Worm (Caenorhabditis elegans): ENCODE measurements around the gene uig-1.
A peak's percentile ranks its signal among the peaks of the same experiment; 100 is the strongest.
"Not testable (repeated sequence)": the region's sequence is repeated elsewhere in the genome, so short reads cannot be mapped to it uniquely, and the experiment has no call there.

DNA sequence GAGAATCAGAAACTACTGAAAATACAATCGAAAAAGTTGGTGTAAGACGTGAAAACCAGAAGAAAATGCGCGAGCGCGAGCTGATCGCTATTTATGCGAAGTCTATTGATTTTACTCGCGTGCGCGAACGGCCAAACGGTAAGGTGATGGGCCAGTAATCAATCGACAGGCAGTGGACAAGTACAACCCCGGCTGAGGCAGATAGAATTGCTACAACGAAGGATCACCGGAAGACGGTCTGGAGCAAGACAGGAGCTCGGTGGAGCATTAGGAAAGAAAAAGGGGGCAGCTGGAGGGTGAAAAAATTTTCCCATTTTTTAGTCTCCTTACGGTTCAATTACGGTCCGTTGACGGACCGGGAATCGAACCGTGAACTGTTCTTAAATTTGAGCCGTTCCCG, 56.1 kb downstream of the uig-1 start:
- TF ChIP-seq ref-1 (GFP tag; conservative IDR thresholded peaks at IDR 0.05); ztf-23 (GFP tag; IDR thresholded peaks at IDR 0.05); med-1 (GFP tag; optimal IDR thresholded peaks at IDR 0.05; ENCODE audit: insufficient read depth); T22C8.4 (GFP tag; IDR thresholded peaks at IDR 0.05): not testable (repeated sequence)
- 0 out of 2 replicates have a peak, but pooled peaks have one; percentile 41 for TF ChIP-seq tab-1 (GFP tag; IDR thresholded peaks at IDR 0.05)
